Worm (Caenorhabditis elegans) whole organism, young adult: Measurements from ENCODE around the gene Y110A2AL.2.

ENCODE experiments used
- K12H6.12 ChIP-seq: fragments of 200-800 bp; sonication (Bioruptor generic); optimal IDR thresholded peaks from 2 replicates; lab custom pipeline; 2018; ENCODE audit warnings: mild to moderate bottlenecking, missing genetic modification characterization, missing compliant biosample characterization
- Y79H2A.3 ChIP-seq: fragments of 200-800 bp; sonication (Bioruptor generic); conservative IDR thresholded peaks from 2 replicates; pipeline ENCODE4 v1.3.6; 2022; ENCODE audit warnings: missing genetic modification reagents, missing genetic modification characterization, missing compliant biosample characterization
- lsy-27 ChIP-seq: sonication (generic microtip); optimal IDR thresholded peaks from 2 replicates; lab custom pipeline; 2017; ENCODE audit warnings: missing genetic modification characterization, mild to moderate bottlenecking, missing compliant biosample characterization, antibody characterized with exemption, missing genotype, borderline replicate concordance; ENCODE audit not compliant: insufficient read depth
- sptf-2 ChIP-seq: fragments of 200-800 bp; sonication (Bioruptor generic); optimal IDR thresholded peaks from 2 replicates; lab custom pipeline; 2018; ENCODE audit warnings: mild to moderate bottlenecking, missing genetic modification characterization, missing compliant biosample characterization

DNA sequence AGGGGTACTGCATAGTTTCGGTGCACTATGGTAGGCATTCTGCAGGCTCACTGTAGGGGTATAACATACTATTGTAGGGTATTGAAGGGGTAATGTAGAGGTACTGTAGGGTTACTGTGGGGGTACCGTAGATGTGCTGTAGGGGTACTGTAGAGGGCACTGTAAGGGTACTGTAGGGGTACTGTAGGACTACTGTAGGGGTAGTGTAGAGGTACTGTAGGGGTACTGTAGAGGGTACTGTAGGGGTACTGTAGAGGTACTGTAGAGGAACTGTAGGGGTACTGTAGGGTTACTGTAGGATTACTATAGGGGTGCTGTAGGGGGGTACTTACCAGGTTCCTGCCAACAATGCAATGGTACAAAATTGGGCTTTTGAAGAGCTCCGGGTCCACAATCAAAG, 37.7 kb upstream of the Y110A2AL.2 start:
- TF ChIP-seq sptf-2 (GFP tag; lab: Kevin White, UChicago) (no peak), Y79H2A.3 (no peak), lsy-27 (no peak), K12H6.12 (tag; lab: Kevin White, UChicago) (no peak)
